Worm (Caenorhabditis elegans) whole organism, young adult: ENCODE data around the gene Y57G11C.14.
"Not testable (repeated sequence)": the region's sequence is repeated elsewhere in the genome, so short reads cannot be mapped to it uniquely, and the experiment has no call there.

ENCODE experiments used
- B0336.3 ChIP-seq: fragments of 200-800 bp; sonication (Bioruptor generic); IDR thresholded peaks from 2 replicates; pipeline ENCODE4 v1.3.6; 2022; ENCODE audit warnings: missing genetic modification characterization, missing compliant biosample characterization
- F39B2.1 ChIP-seq: fragments of 200-800 bp; sonication (Bioruptor generic); IDR thresholded peaks from 2 replicates; pipeline ENCODE4 v1.3.6; 2022; ENCODE audit warnings: missing genetic modification reagents, missing genetic modification characterization, missing compliant biosample characterization
- Y56A3A.18 ChIP-seq: fragments of 200-800 bp; sonication (Bioruptor generic); IDR thresholded peaks from 2 replicates; pipeline ENCODE4 v1.3.6; 2022; ENCODE audit warnings: missing genetic modification reagents, missing genetic modification characterization, missing compliant biosample characterization
- ama-1 ChIP-seq, 3 experiments: fragments of 150-350 bp in 1 of 3; sonication (generic microtip) in 2 of 3; optimal IDR thresholded peaks; 2 replicates each; lab custom pipeline; 2014 to 2018; ENCODE audit warnings: missing biosample characterization in 2 of 3, missing genetic modification characterization in 2 of 3, missing genetic modification reagents in 2 of 3
- attf-3 ChIP-seq: fragments of 200-800 bp; sonication (Bioruptor generic); conservative IDR thresholded peaks from 2 replicates; pipeline ENCODE4 v1.3.6; 2022; ENCODE audit warnings: missing genetic modification reagents, missing genetic modification characterization, missing compliant biosample characterization
- attf-5 ChIP-seq: fragments of 200-800 bp; sonication (Bioruptor generic); optimal IDR thresholded peaks from 2 replicates; lab custom pipeline; 2018; ENCODE audit warnings: mild to moderate bottlenecking, missing genetic modification characterization, missing compliant biosample characterization
- cebp-1 ChIP-seq, 2 experiments: fragments of 200-800 bp in 1 of 2; sonication (Bioruptor generic) in 1 of 2; sonication (generic microtip) in 1 of 2; IDR thresholded peaks in 1 of 2; optimal IDR thresholded peaks in 1 of 2; 2 replicates each; pipeline versions ENCODE4 v1.3.6 to Lab custom; 2017 to 2022; ENCODE audit warnings: missing compliant biosample characterization in 2 of 2, missing genetic modification characterization in 2 of 2, mild to moderate bottlenecking in 1 of 2, missing genetic modification reagents in 1 of 2, moderate library complexity in 1 of 2
- ceh-100 ChIP-seq: fragments of 200-800 bp; sonication (Bioruptor generic); IDR thresholded peaks from 2 replicates; pipeline ENCODE4 v1.3.6; 2022; ENCODE audit warnings: missing genetic modification reagents, missing genetic modification characterization, missing compliant biosample characterization
- ceh-79 ChIP-seq: sonication (generic microtip); optimal IDR thresholded peaks from 2 replicates; lab custom pipeline; 2017; ENCODE audit warnings: mild to moderate bottlenecking, missing genetic modification characterization, missing compliant biosample characterization
- dox-1 ChIP-seq: fragments of 200-800 bp; sonication (Bioruptor generic); IDR thresholded peaks from 2 replicates; pipeline ENCODE4 v1.3.6; 2022; ENCODE audit warnings: missing genetic modification reagents, missing genetic modification characterization, missing compliant biosample characterization
- dpl-1 ChIP-seq: fragments of 150-350 bp; optimal IDR thresholded peaks from 2 replicates; lab custom pipeline; 2014; ENCODE audit warnings: missing biosample characterization, missing genetic modification reagents, missing genetic modification characterization
- egl-44 ChIP-seq: fragments of 200-800 bp; sonication (Bioruptor generic); IDR thresholded peaks from 2 replicates; pipeline ENCODE4 v1.3.6; 2022; ENCODE audit warnings: missing genetic modification reagents, missing genetic modification characterization, missing compliant biosample characterization
- gei-17 ChIP-seq: fragments of 200-800 bp; sonication (Bioruptor generic); optimal IDR thresholded peaks from 2 replicates; lab custom pipeline; 2018; ENCODE audit warnings: mild to moderate bottlenecking, missing genetic modification characterization, missing compliant biosample characterization
- him-1 ChIP-seq: sonication (generic microtip); optimal IDR thresholded peaks from 2 replicates; lab custom pipeline; 2016; ENCODE audit warnings: missing genotype, missing genetic modification reagents, missing genetic modification characterization, missing compliant biosample characterization
- hrde-1 ChIP-seq: sonication (generic microtip); optimal IDR thresholded peaks from 2 replicates; lab custom pipeline; 2016; ENCODE audit warnings: missing genetic modification characterization, mild to moderate bottlenecking, missing compliant biosample characterization, moderate library complexity, missing genotype, missing genetic modification reagents, borderline replicate concordance
- lin-26 ChIP-seq: fragments of 200-800 bp; sonication (Bioruptor generic); IDR thresholded peaks from 2 replicates; pipeline ENCODE4 v1.3.6; 2022; ENCODE audit warnings: missing genetic modification reagents, missing genetic modification characterization, missing compliant biosample characterization
- mxl-1 ChIP-seq: sonication (generic microtip); optimal IDR thresholded peaks from 2 replicates; lab custom pipeline; 2016; ENCODE audit warnings: missing genetic modification characterization, missing compliant biosample characterization
- nfyb-1 ChIP-seq: fragments of 200-800 bp; sonication (Bioruptor generic); IDR thresholded peaks from 2 replicates; pipeline ENCODE4 v1.3.6; 2022; ENCODE audit warnings: missing genetic modification reagents, missing genetic modification characterization, missing compliant biosample characterization

Gene Y57G11C.14

DNA sequence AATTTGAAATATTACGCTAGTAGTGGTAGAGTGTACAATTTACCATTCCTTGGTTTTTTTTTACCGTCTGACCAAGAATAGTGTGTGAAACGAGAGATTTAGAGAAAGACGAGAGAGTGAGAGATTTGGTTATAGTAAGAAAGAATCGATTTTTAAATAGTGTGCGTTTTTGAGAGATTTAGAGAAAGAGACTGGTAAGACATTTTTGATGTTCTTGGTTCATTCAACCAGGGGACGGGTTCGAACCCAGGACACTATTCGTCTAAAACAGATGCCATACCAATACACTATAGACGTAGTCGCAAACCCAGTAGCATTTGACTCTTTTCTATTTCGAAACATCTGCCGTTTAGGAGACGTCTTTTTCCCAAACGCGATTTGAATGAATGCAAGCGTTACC lies 39.0 kb downstream of the Y57G11C.14 start (continued):
- TF ChIP-seq hrde-1 (tag; lab: Kevin White, UChicago) (peak; percentile 60), attf-5 (GFP tag; lab: Kevin White, UChicago) (no peak), lin-26 (GFP tag; lab: Robert Waterston, UW) (no peak), ceh-79 (tag; lab: Kevin White, UChicago) (no peak), dox-1 (GFP tag; lab: Robert Waterston, UW) (no peak), ama-1 (optimal IDR thresholded peaks at IDR 0.05; lab: Kevin White, UChicago) (no peak), ama-1 (GFP tag; optimal IDR thresholded peaks at IDR 0.05; lab: Kevin White, UChicago) (peak in 1 of 2 experiments; percentile 47), egl-44 (GFP tag; lab: Robert Waterston, UW) (no peak), gei-17 (GFP tag; lab: Kevin White, UChicago) (no peak), nfyb-1 (GFP tag; lab: Robert Waterston, UW) (no peak), him-1 (tag; lab: Kevin White, UChicago) (no peak), dpl-1 (GFP tag; lab: Kevin White, UChicago) (no peak), attf-3 (no peak; the same call in 1 of the 2 replicates), Y56A3A.18 (GFP tag; lab: Robert Waterston, UW) (no peak; the same call in 1 of the 2 replicates), ceh-100 (GFP tag; lab: Robert Waterston, UW) (0 out of 2 replicates have a peak, but pooled peaks have one; percentile 32), cebp-1 (GFP tag; IDR thresholded peaks at IDR 0.05; lab: Robert Waterston, UW) (no peak), cebp-1 (tag; optimal IDR thresholded peaks at IDR 0.05; lab: Kevin White, UChicago) (peak; percentile 78)
- TF ChIP-seq, all 124 proteins: peak for 48

- TF ChIP-seq B0336.3 (GFP tag; lab: Robert Waterston, UW); F39B2.1 (GFP tag; lab: Robert Waterston, UW); mxl-1 (tag; lab: Kevin White, UChicago): not testable (repeated sequence)
These were observed 44.0 kb downstream of the Y57G11C.14 start, which contains the start of gene Y57G11C.20 for ce11 chrIV:14843062-14843461. TSS of gene Y57G11C.20 (plus strand) at chrIV:14843362.
